Worm (Caenorhabditis elegans) whole organism, late embryonic: ENCODE measurements around the gene irg-6.

Experiments used
- K02D7.2 ChIP-seq: sonication (generic microtip); optimal IDR thresholded peaks from 2 replicates; lab custom pipeline; 2017; ENCODE audit warnings: mild to moderate bottlenecking, missing genetic modification characterization, missing compliant biosample characterization
- T23F11.4 ChIP-seq: fragments of 200-800 bp; sonication (Bioruptor generic); optimal IDR thresholded peaks from 2 replicates; lab custom pipeline; 2018; ENCODE audit warnings: mild to moderate bottlenecking, missing genetic modification characterization, missing compliant biosample characterization
- ceh-22 ChIP-seq: sonication (generic microtip); optimal IDR thresholded peaks from 2 replicates; lab custom pipeline; 2017; ENCODE audit warnings: missing biosample characterization, missing genetic modification characterization
- che-1 ChIP-seq: sonication (generic microtip); optimal IDR thresholded peaks from 2 replicates; lab custom pipeline; 2016; ENCODE audit warnings: mild to moderate bottlenecking, missing genetic modification characterization, missing compliant biosample characterization
- gmeb-2 ChIP-seq: sonication (generic microtip); optimal IDR thresholded peaks from 2 replicates; lab custom pipeline; 2016; ENCODE audit warnings: missing genetic modification characterization, inconsistent platforms, missing compliant biosample characterization
- hlh-8 ChIP-seq: sonication (generic microtip); optimal IDR thresholded peaks from 2 replicates; lab custom pipeline; 2016; ENCODE audit warnings: missing genotype, missing genetic modification characterization, missing compliant biosample characterization
- pha-4 ChIP-seq: fragments of 150-350 bp; optimal IDR thresholded peaks from 2 replicates; lab custom pipeline; 2018; ENCODE audit warnings: missing biosample characterization, missing genetic modification reagents, missing genetic modification characterization
- tbx-2 ChIP-seq: sonication (generic microtip); optimal IDR thresholded peaks from 2 replicates; lab custom pipeline; 2016; ENCODE audit warnings: missing genetic modification characterization, missing compliant biosample characterization
- zip-5 ChIP-seq: sonication (generic microtip); optimal IDR thresholded peaks from 2 replicates; lab custom pipeline; 2016; ENCODE audit warnings: missing genetic modification characterization, missing compliant biosample characterization

DNA sequence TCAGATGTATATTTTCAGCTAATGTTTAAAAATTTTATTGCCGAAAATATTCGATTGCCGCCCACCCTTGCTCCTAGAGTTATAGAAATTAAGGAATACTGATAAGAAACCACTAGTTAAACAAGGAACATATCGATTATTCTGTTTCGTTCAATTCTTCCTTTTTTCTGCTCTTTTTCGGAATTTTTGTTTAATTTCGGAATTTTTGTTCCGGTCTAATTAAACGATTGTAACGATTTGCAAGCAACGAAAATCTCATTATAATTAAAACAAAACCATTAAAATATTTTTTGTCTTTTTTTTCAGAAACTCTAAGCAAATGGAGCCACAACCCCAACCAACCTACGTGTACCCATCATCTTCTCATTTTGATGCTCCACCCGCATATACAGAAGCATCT lies 22.6 kb downstream of the irg-6 start, which contains the start of gene K08D8.1:
- TF ChIP-seq gmeb-2 (tag; lab: Kevin White, UChicago) (no peak), tbx-2 (no peak), hlh-8 (tag; lab: Kevin White, UChicago) (no peak), che-1 (tag; lab: Kevin White, UChicago) (no peak), pha-4 (tag; lab: Kevin White, UChicago) (no peak), T23F11.4 (GFP tag; lab: Kevin White, UChicago) (no peak), zip-5 (tag; lab: Kevin White, UChicago) (no peak), K02D7.2 (tag; lab: Kevin White, UChicago) (no peak), ceh-22 (no peak)
